Worm (Caenorhabditis elegans) whole organism, mixed stage, embryonic: ENCODE data around the gene T22D1.1.

ENCODE experiments used
- ceh-39 ChIP-seq: fragments of 150-350 bp; optimal IDR thresholded peaks from 2 replicates; lab custom pipeline; 2014; ENCODE audit warnings: missing biosample characterization, missing genetic modification characterization
- elt-3 ChIP-seq: fragments of 150-350 bp; optimal IDR thresholded peaks from 2 replicates; lab custom pipeline; 2014; ENCODE audit warnings: missing biosample characterization, missing genetic modification characterization
- flh-1 ChIP-seq: fragments of 200-800 bp; sonication (Bioruptor generic); optimal IDR thresholded peaks from 2 replicates; lab custom pipeline; 2018; ENCODE audit warnings: mild to moderate bottlenecking, missing genetic modification characterization, moderate library complexity, missing compliant biosample characterization
- nhr-76 ChIP-seq: sonication (generic microtip); optimal IDR thresholded peaks from 2 replicates; lab custom pipeline; 2017; ENCODE audit warnings: missing biosample characterization, missing genetic modification characterization
- sem-2 ChIP-seq: fragments of 200-800 bp; sonication (Bioruptor generic); optimal IDR thresholded peaks from 2 replicates; lab custom pipeline; 2018; ENCODE audit warnings: mild to moderate bottlenecking, missing genetic modification characterization, missing compliant biosample characterization
- unc-39 ChIP-seq: fragments of 150-350 bp; optimal IDR thresholded peaks from 2 replicates; lab custom pipeline; 2014; ENCODE audit warnings: missing biosample characterization, missing genetic modification characterization
- unc-62 ChIP-seq: fragments of 150-350 bp; optimal IDR thresholded peaks from 2 replicates; lab custom pipeline; 2014; ENCODE audit warnings: missing biosample characterization, missing genetic modification reagents, missing genetic modification characterization

DNA sequence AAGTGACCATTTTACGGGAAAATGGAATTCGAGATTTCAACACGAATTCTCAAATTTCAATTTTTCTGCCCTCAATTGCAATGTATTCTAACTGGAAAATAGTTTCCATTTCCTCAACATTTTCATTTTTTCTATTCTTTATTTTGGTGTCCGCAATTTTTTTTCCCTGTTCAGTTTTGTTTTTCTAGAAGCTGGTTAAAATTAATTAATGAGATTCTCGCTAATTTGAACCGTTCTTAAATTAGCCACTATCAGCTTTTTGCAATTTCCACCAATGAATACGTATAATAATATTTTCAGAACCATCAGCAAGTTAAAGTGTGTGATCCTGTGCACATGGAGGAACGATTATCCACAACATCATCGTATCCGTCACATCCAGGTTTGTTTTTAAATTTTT lies 34.2 kb downstream of the T22D1.1 start, which contains the start of gene jnk-1:
- TF ChIP-seq ceh-39 (tag; lab: Kevin White, UChicago) (no peak), elt-3 (tag; lab: Kevin White, UChicago) (no peak), flh-1 (GFP tag; lab: Kevin White, UChicago) (no peak), sem-2 (GFP tag; lab: Kevin White, UChicago) (no peak), unc-62 (GFP tag; lab: Kevin White, UChicago) (no peak), unc-39 (no peak), nhr-76 (no peak)
